Fruit fly (Drosophila melanogaster): ENCODE data around the gene CG44271.

DNA sequence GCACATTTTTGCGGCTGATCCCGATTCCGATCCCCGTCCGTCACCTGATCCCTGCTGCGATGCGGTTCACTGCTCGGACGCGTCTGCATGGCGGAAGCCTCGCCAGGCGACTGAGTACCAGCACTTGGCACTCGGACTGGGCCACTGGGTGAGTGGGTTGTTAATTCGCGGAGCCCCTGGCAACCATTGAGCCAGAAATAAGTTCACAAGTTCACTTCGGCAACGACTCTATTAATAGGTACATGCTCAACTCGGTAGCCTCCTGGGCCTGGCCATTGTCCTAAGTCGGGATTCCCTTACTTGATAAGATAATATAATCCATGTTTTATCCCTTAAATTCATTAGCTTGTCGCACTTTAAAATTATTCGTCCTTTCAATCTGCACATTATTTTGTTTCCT, 7.6 kb downstream of the CG44271 start, which contains the start of gene TTLL3A:
- no peak for TF ChIP-seq CG8478 (optimal IDR thresholded peaks at IDR 0.05)
- no peak for TF ChIP-seq CTCF (optimal IDR thresholded peaks at IDR 0.05)
